Fruit fly (Drosophila melanogaster) whole organism, embryonic: ENCODE data around the gene brn.

Experiments
- BEAF-32 ChIP-seq: fragments of 200-800 bp; sonication (Bioruptor generic); optimal IDR thresholded peaks from 3 replicates; lab custom pipeline; 2017; ENCODE audit warnings: missing biosample characterization, missing genetic modification characterization, mild to moderate bottlenecking, moderate library complexity, missing genetic modification reagents
- Bgb ChIP-seq: fragments of 200-800 bp; sonication (Bioruptor generic); IDR thresholded peaks from 2 replicates; pipeline ENCODE4 v1.3.6; 2022; ENCODE audit warnings: missing biosample characterization, missing genetic modification characterization; ENCODE audit not compliant: partially characterized antibody
- CG1024 ChIP-seq: fragments of 200-800 bp; sonication (Bioruptor generic); IDR thresholded peaks from 2 replicates; pipeline ENCODE4 v1.3.6; 2022; ENCODE audit warnings: missing biosample characterization, missing genetic modification characterization
- CG10267 ChIP-seq: fragments of 200-800 bp; sonication (Bioruptor generic); optimal IDR thresholded peaks from 2 replicates; lab custom pipeline; 2018; ENCODE audit warnings: missing biosample characterization, mild to moderate bottlenecking, missing genetic modification characterization, moderate library complexity
- CG12659 ChIP-seq: fragments of 200-800 bp; sonication (Bioruptor generic); optimal IDR thresholded peaks from 3 replicates; lab custom pipeline; 2017; ENCODE audit warnings: mild to moderate bottlenecking, missing biosample characterization, missing genetic modification reagents, missing genetic modification characterization
- CG14710 ChIP-seq: fragments of 200-800 bp; sonication (Bioruptor generic); optimal IDR thresholded peaks from 3 replicates; lab custom pipeline; 2019; ENCODE audit warnings: missing biosample characterization, mild to moderate bottlenecking, missing genetic modification characterization, moderate library complexity
- CG14965 ChIP-seq: fragments of 200-800 bp; sonication (Bioruptor generic); optimal IDR thresholded peaks from 2 replicates; lab custom pipeline; 2016; ENCODE audit warnings: missing biosample characterization, missing genetic modification characterization, borderline replicate concordance
- CG17385 ChIP-seq: fragments of 200-800 bp; sonication (Bioruptor generic); optimal IDR thresholded peaks from 3 replicates; lab custom pipeline; 2018; ENCODE audit warnings: missing biosample characterization, mild to moderate bottlenecking, missing genetic modification characterization
- CG2116 ChIP-seq: fragments of 200-800 bp; sonication (Bioruptor generic); optimal IDR thresholded peaks from 3 replicates; lab custom pipeline; 2018; ENCODE audit warnings: missing biosample characterization, mild to moderate bottlenecking, missing genetic modification characterization
- CG31365 ChIP-seq: fragments of 200-800 bp; sonication (Bioruptor generic); optimal IDR thresholded peaks from 2 replicates; lab custom pipeline; 2018; ENCODE audit warnings: missing biosample characterization, mild to moderate bottlenecking, missing genetic modification characterization
- CG3847 ChIP-seq: fragments of 200-800 bp; sonication (Bioruptor generic); IDR thresholded peaks from 2 replicates; pipeline ENCODE4 v1.3.6; 2022; ENCODE audit warnings: missing biosample characterization, missing genetic modification characterization
- CG3995 ChIP-seq: fragments of 200-800 bp; sonication (Bioruptor generic); optimal IDR thresholded peaks from 3 replicates; lab custom pipeline; 2016; ENCODE audit warnings: missing biosample characterization, missing genetic modification characterization
- CG4617 ChIP-seq: fragments of 200-800 bp; sonication (Bioruptor generic); optimal IDR thresholded peaks from 3 replicates; lab custom pipeline; 2016; ENCODE audit warnings: missing biosample characterization, missing genetic modification characterization, borderline replicate concordance
- CG9797 ChIP-seq: fragments of 200-800 bp; sonication (Bioruptor generic); optimal IDR thresholded peaks from 3 replicates; lab custom pipeline; 2018; ENCODE audit warnings: missing biosample characterization, mild to moderate bottlenecking, missing genetic modification characterization
- CTCF ChIP-seq: fragments of 200-800 bp; sonication (Bioruptor generic); optimal IDR thresholded peaks from 2 replicates; lab custom pipeline; 2017; ENCODE audit warnings: missing biosample characterization, mild to moderate bottlenecking, missing genetic modification characterization, moderate library complexity
- CkIIα-i1 ChIP-seq: fragments of 200-800 bp; sonication (Bioruptor generic); IDR thresholded peaks from 2 replicates; pipeline ENCODE4 v1.3.6; 2022; ENCODE audit warnings: missing biosample characterization, missing genetic modification characterization
- Deaf1 ChIP-seq: fragments of 200-800 bp; optimal IDR thresholded peaks from 3 replicates; lab custom pipeline; 2019; ENCODE audit warnings: missing biosample characterization, mild to moderate bottlenecking, missing genetic modification characterization, moderate library complexity
- Dip2 ChIP-seq: fragments of 200-800 bp; sonication (Bioruptor generic); IDR thresholded peaks from 2 replicates; pipeline ENCODE4 v1.3.6; 2022; ENCODE audit warnings: missing biosample characterization, missing genetic modification characterization
- Dp ChIP-seq: fragments of 200-800 bp; sonication (Bioruptor generic); optimal IDR thresholded peaks from 2 replicates; lab custom pipeline; 2018; ENCODE audit warnings: missing biosample characterization, mild to moderate bottlenecking, missing genetic modification characterization, moderate library complexity
- Drgx ChIP-seq: fragments of 200-800 bp; sonication (Bioruptor generic); IDR thresholded peaks from 2 replicates; pipeline ENCODE4 v1.3.6; 2022; ENCODE audit warnings: missing biosample characterization, missing genetic modification characterization
- E2f2 ChIP-seq: fragments of 200-800 bp; sonication (Bioruptor generic); IDR thresholded peaks from 2 replicates; pipeline ENCODE4 v1.3.6; 2022; ENCODE audit warnings: missing biosample characterization, missing genetic modification characterization
- Ets97D ChIP-seq: fragments of 200-800 bp; sonication (Bioruptor generic); optimal IDR thresholded peaks from 3 replicates; lab custom pipeline; 2016; ENCODE audit warnings: missing biosample characterization, missing genetic modification characterization
- Fer3 ChIP-seq: fragments of 200-800 bp; sonication (Bioruptor generic); optimal IDR thresholded peaks from 2 replicates; lab custom pipeline; 2018; ENCODE audit warnings: missing biosample characterization, mild to moderate bottlenecking, missing genetic modification characterization, moderate library complexity
- HmgZ ChIP-seq: fragments of 200-800 bp; sonication (Bioruptor generic); optimal IDR thresholded peaks from 2 replicates; lab custom pipeline; 2018; ENCODE audit warnings: missing biosample characterization, mild to moderate bottlenecking, missing genetic modification characterization
- Hmr ChIP-seq: fragments of 200-800 bp; sonication (Bioruptor generic); optimal IDR thresholded peaks from 3 replicates; lab custom pipeline; 2017; ENCODE audit warnings: mild to moderate bottlenecking, missing biosample characterization, missing genetic modification reagents, missing genetic modification characterization
- Lhr ChIP-seq: fragments of 200-800 bp; sonication (Bioruptor generic); optimal IDR thresholded peaks from 3 replicates; lab custom pipeline; 2017; ENCODE audit warnings: mild to moderate bottlenecking, missing biosample characterization, missing genetic modification reagents, missing genetic modification characterization
- MBD-R2 ChIP-seq: fragments of 200-800 bp; sonication (Bioruptor generic); IDR thresholded peaks from 2 replicates; pipeline ENCODE4 v1.3.6; 2022; ENCODE audit warnings: missing biosample characterization, missing genetic modification characterization
- Myb ChIP-seq: fragments of 200-800 bp; sonication (Bioruptor generic); optimal IDR thresholded peaks from 2 replicates; lab custom pipeline; 2016; ENCODE audit warnings: missing biosample characterization, missing genetic modification characterization
- Nf-YC ChIP-seq: fragments of 200-800 bp; optimal IDR thresholded peaks from 3 replicates; lab custom pipeline; 2019; ENCODE audit warnings: missing biosample characterization, mild to moderate bottlenecking, missing genetic modification characterization, moderate library complexity
- Oli ChIP-seq: fragments of 200-800 bp; sonication (Bioruptor generic); optimal IDR thresholded peaks from 2 replicates; lab custom pipeline; 2018; ENCODE audit warnings: missing biosample characterization, mild to moderate bottlenecking, missing genetic modification characterization, moderate library complexity
- Pdp1 ChIP-seq, 2 experiments: fragments of 200-800 bp; sonication (Bioruptor generic); optimal IDR thresholded peaks; 3 replicates each; lab custom pipeline; 2016; ENCODE audit warnings: missing biosample characterization in 2 of 2, missing genetic modification characterization in 2 of 2, mild to moderate bottlenecking in 1 of 2, moderate library complexity in 1 of 2
- Sin3A ChIP-seq: fragments of >200 bp; optimal IDR thresholded peaks from 2 replicates; lab custom pipeline; 2018
- Spps ChIP-seq: fragments of 200-800 bp; sonication (Bioruptor generic); optimal IDR thresholded peaks from 2 replicates; lab custom pipeline; 2018; ENCODE audit warnings: missing biosample characterization, mild to moderate bottlenecking, missing genetic modification characterization
- Sry-δ ChIP-seq: fragments of 200-800 bp; sonication (Bioruptor generic); optimal IDR thresholded peaks from 2 replicates; lab custom pipeline; 2016; ENCODE audit warnings: missing biosample characterization, missing genetic modification characterization
- YL-1 ChIP-seq: fragments of 200-800 bp; sonication (Bioruptor generic); optimal IDR thresholded peaks from 3 replicates; lab custom pipeline; 2017; ENCODE audit warnings: missing biosample characterization, mild to moderate bottlenecking, missing genetic modification characterization
- ewg ChIP-seq: fragments of 200-800 bp; sonication (Bioruptor generic); optimal IDR thresholded peaks from 3 replicates; lab custom pipeline; 2017; ENCODE audit warnings: mild to moderate bottlenecking, missing biosample characterization, missing genetic modification reagents, missing genetic modification characterization
- gfzf ChIP-seq: fragments of 200-800 bp; sonication (Bioruptor generic); optimal IDR thresholded peaks from 2 replicates; lab custom pipeline; 2016; ENCODE audit warnings: missing biosample characterization, mild to moderate bottlenecking, missing genetic modification characterization, moderate library complexity
- ind ChIP-seq: fragments of 200-800 bp; sonication (Bioruptor generic); optimal IDR thresholded peaks from 3 replicates; lab custom pipeline; 2016; ENCODE audit warnings: missing biosample characterization, missing genetic modification characterization
- nmo ChIP-seq: fragments of 200-800 bp; sonication (Bioruptor generic); optimal IDR thresholded peaks from 2 replicates; lab custom pipeline; 2018; ENCODE audit warnings: missing biosample characterization, mild to moderate bottlenecking, missing genetic modification characterization, moderate library complexity
- onecut ChIP-seq: fragments of 200-800 bp; sonication (Bioruptor generic); IDR thresholded peaks from 2 replicates; pipeline ENCODE4 v1.3.6; 2022; ENCODE audit warnings: missing biosample characterization, missing genetic modification characterization
- phol ChIP-seq: fragments of 200-800 bp; sonication (Bioruptor generic); optimal IDR thresholded peaks from 3 replicates; lab custom pipeline; 2018; ENCODE audit warnings: missing biosample characterization, mild to moderate bottlenecking, missing genetic modification characterization, moderate library complexity
- prd ChIP-seq, 3 experiments: fragments of >200 bp in 2 of 3; fragments of 200-800 bp in 1 of 3; sonication (Bioruptor generic) in 1 of 3; optimal IDR thresholded peaks in 2 of 3; IDR thresholded peaks in 1 of 3; 2 replicates in 2 of 3; 3 replicates in 1 of 3; pipeline versions ENCODE4 v1.3.6 to Lab custom; 2017 to 2022; ENCODE audit warnings: missing biosample characterization in 1 of 3, missing genetic modification characterization in 1 of 3
- psq ChIP-seq: fragments of 200-800 bp; sonication (Bioruptor generic); optimal IDR thresholded peaks from 2 replicates; lab custom pipeline; 2017; ENCODE audit warnings: missing biosample characterization, missing genetic modification characterization
- repo ChIP-seq: fragments of 200-800 bp; sonication (Bioruptor generic); optimal IDR thresholded peaks from 2 replicates; lab custom pipeline; 2016; ENCODE audit warnings: missing biosample characterization, missing genetic modification characterization
- sens ChIP-seq: fragments of 200-800 bp; sonication (Bioruptor generic); peaks from one replicate; lab custom pipeline; 2016; ENCODE audit warnings: missing biosample characterization, missing genetic modification characterization
- so ChIP-seq: fragments of 200-800 bp; sonication (Bioruptor generic); IDR thresholded peaks from 3 replicates; pipeline ENCODE4 v1.3.6; 2022; ENCODE audit warnings: missing biosample characterization, missing genetic modification characterization
- sob ChIP-seq: fragments of 200-800 bp; sonication (Bioruptor generic); IDR thresholded peaks from 2 replicates; pipeline ENCODE4 v1.3.6; 2022; ENCODE audit warnings: missing biosample characterization, missing genetic modification characterization
- stwl ChIP-seq: fragments of 200-800 bp; sonication (Bioruptor generic); optimal IDR thresholded peaks from 3 replicates; lab custom pipeline; 2018; ENCODE audit warnings: missing biosample characterization, mild to moderate bottlenecking, missing genetic modification characterization, moderate library complexity
- sug ChIP-seq: fragments of 200-800 bp; optimal IDR thresholded peaks from 2 replicates; lab custom pipeline; 2019; ENCODE audit warnings: missing biosample characterization, mild to moderate bottlenecking, missing genetic modification characterization, moderate library complexity
- trem ChIP-seq: fragments of 200-800 bp; optimal IDR thresholded peaks from 3 replicates; lab custom pipeline; 2019; ENCODE audit warnings: missing biosample characterization, mild to moderate bottlenecking, missing genetic modification characterization, moderate library complexity
- zfh2 ChIP-seq: fragments of 200-800 bp; sonication (Bioruptor generic); optimal IDR thresholded peaks from 2 replicates; lab custom pipeline; 2016; ENCODE audit warnings: missing biosample characterization, missing genetic modification characterization

brn gene

dm6 chrX:4104132-4104531 lies at the start of gene brn, which contains the start of gene Xpac:
Gene brn (plus strand): TSS chrX:4104342.
Gene Xpac (minus strand): TSS chrX:4104197.
- TF ChIP-seq Myb, result no peak
- TF ChIP-seq Bgb, result no peak
- TF ChIP-seq CG3995 (GFP tag; lab: Kevin White, UChicago), result peak; percentile 28
- TF ChIP-seq CG4617 (GFP tag; lab: Kevin White, UChicago), result peak; percentile 45
- TF ChIP-seq Ets97D (GFP tag; lab: Kevin White, UChicago), result peak; percentile 55
- peak; percentile 33 for TF ChIP-seq trem (tag; lab: Kevin White, UChicago)
- no peak for TF ChIP-seq Deaf1 (tag; lab: Kevin White, UChicago)
- TF ChIP-seq BEAF-32 (GFP tag; lab: Kevin White, UChicago), result peak; percentile 43
- TF ChIP-seq CkIIα-i1 (GFP tag; lab: Robert Waterston, UW), result no peak
- peak; percentile 6 for TF ChIP-seq ewg (GFP tag; lab: Kevin White, UChicago)
- TF ChIP-seq MBD-R2 (GFP tag; lab: Robert Waterston, UW), result peak; percentile 78
- TF ChIP-seq E2f2 (GFP tag; lab: Robert Waterston, UW), result peak; percentile 63
- no peak for TF ChIP-seq onecut (GFP tag; lab: Robert Waterston, UW)
- TF ChIP-seq CG31365 (tag; lab: Kevin White, UChicago), result no peak
- TF ChIP-seq stwl, result peak; percentile 46
- no peak for TF ChIP-seq Oli
- no peak for TF ChIP-seq so (GFP tag; lab: Robert Waterston, UW)
- no peak for TF ChIP-seq Fer3 (tag; lab: Kevin White, UChicago)
- TF ChIP-seq Sin3A, result peak; percentile 60
- TF ChIP-seq prd (optimal IDR thresholded peaks at IDR 0.05; lab: Kevin White, UChicago), result no peak
- TF ChIP-seq prd (GFP tag; IDR thresholded peaks at IDR 0.05; lab: Robert Waterston, UW), result no peak
- TF ChIP-seq Nf-YC (tag; lab: Kevin White, UChicago), result peak; percentile 4
- TF ChIP-seq CG12659, result peak; percentile 43
- no peak for TF ChIP-seq Spps (tag; lab: Kevin White, UChicago)
- TF ChIP-seq ind (GFP tag; lab: Kevin White, UChicago), result no peak
- TF ChIP-seq CG10267 (tag; lab: Kevin White, UChicago), result peak; percentile 18
- TF ChIP-seq Lhr, result peak; percentile 43
- TF ChIP-seq Sry-δ (GFP tag; lab: Kevin White, UChicago), result peak; percentile 8
- peak; percentile 33 for TF ChIP-seq HmgZ (tag; lab: Kevin White, UChicago)
- TF ChIP-seq Hmr (GFP tag; lab: Kevin White, UChicago), result peak; percentile 10
- TF ChIP-seq YL-1 (GFP tag; lab: Kevin White, UChicago), result peak; percentile 31
- TF ChIP-seq zfh2 (GFP tag; lab: Kevin White, UChicago), result no peak
- TF ChIP-seq CTCF (GFP tag; lab: Kevin White, UChicago), result peak; percentile 29
- no peak for TF ChIP-seq sob (GFP tag; lab: Robert Waterston, UW)
- no peak for TF ChIP-seq psq (GFP tag; lab: Kevin White, UChicago)
- TF ChIP-seq sens (GFP tag; lab: Kevin White, UChicago), result peak; percentile 74
- peak; percentile 51 for TF ChIP-seq CG14710 (tag; lab: Kevin White, UChicago)
- no peak for TF ChIP-seq Dip2 (GFP tag; lab: Robert Waterston, UW)
- no peak for TF ChIP-seq Drgx (GFP tag; lab: Robert Waterston, UW)
- TF ChIP-seq sug, result peak; percentile 13
- peak; percentile 79 for TF ChIP-seq gfzf (GFP tag; lab: Kevin White, UChicago)
- no peak for TF ChIP-seq repo
- TF ChIP-seq phol (tag; lab: Kevin White, UChicago), result peak; percentile 47
- TF ChIP-seq Pdp1 (GFP tag; optimal IDR thresholded peaks at IDR 0.05; lab: Kevin White, UChicago), result no peak
- peak; percentile 21 for TF ChIP-seq CG2116 (GFP tag; lab: Kevin White, UChicago)
- no peak for TF ChIP-seq CG1024 (GFP tag; lab: Robert Waterston, UW)
- TF ChIP-seq CG17385, result peak; percentile 86
- peak; percentile 32 for TF ChIP-seq nmo (GFP tag; lab: Kevin White, UChicago)
- no peak for TF ChIP-seq CG14965
- TF ChIP-seq Dp, result peak; percentile 61
- TF ChIP-seq CG9797 (GFP tag; lab: Kevin White, UChicago), result peak; percentile 74
- 0 out of 2 replicates have a peak, but pooled peaks have one; percentile 6 for TF ChIP-seq CG3847
